Fruit fly (Drosophila melanogaster) whole organism, embryonic: Measurements from ENCODE around the gene GramD1B.

Experiments
- Aef1 ChIP-seq: fragments of 200-800 bp; sonication (Bioruptor generic); IDR thresholded peaks from 3 replicates; pipeline ENCODE4 v1.3.6; 2022; ENCODE audit warnings: missing biosample characterization, missing genetic modification characterization
- B-H2 ChIP-seq: fragments of 200-800 bp; sonication (Bioruptor generic); optimal IDR thresholded peaks from 2 replicates; lab custom pipeline; 2018; ENCODE audit warnings: missing biosample characterization, mild to moderate bottlenecking, missing genetic modification characterization
- BEAF-32 ChIP-seq: fragments of 200-800 bp; sonication (Bioruptor generic); optimal IDR thresholded peaks from 3 replicates; lab custom pipeline; 2017; ENCODE audit warnings: missing biosample characterization, missing genetic modification characterization, mild to moderate bottlenecking, moderate library complexity, missing genetic modification reagents
- CG10565 ChIP-seq: fragments of 200-800 bp; sonication (Bioruptor generic); optimal IDR thresholded peaks from 3 replicates; lab custom pipeline; 2016; ENCODE audit warnings: missing biosample characterization, mild to moderate bottlenecking, missing genetic modification characterization
- CG11456 ChIP-seq: fragments of 200-800 bp; sonication (Bioruptor generic); IDR thresholded peaks from 3 replicates; pipeline ENCODE4 v1.3.6; 2022; ENCODE audit warnings: missing biosample characterization, missing genetic modification characterization
- CG12155 ChIP-seq: fragments of 200-800 bp; sonication (Bioruptor generic); optimal IDR thresholded peaks from 3 replicates; lab custom pipeline; 2016; ENCODE audit warnings: missing biosample characterization, missing genetic modification characterization
- CG12236 ChIP-seq: fragments of 200-800 bp; sonication (Bioruptor generic); optimal IDR thresholded peaks from 2 replicates; lab custom pipeline; 2016; ENCODE audit warnings: missing biosample characterization, missing genetic modification characterization
- CG14014 ChIP-seq: fragments of 200-800 bp; sonication (Bioruptor generic); IDR thresholded peaks from 2 replicates; pipeline ENCODE4 v1.3.6; 2022; ENCODE audit warnings: missing biosample characterization, missing genetic modification characterization
- CG15269 ChIP-seq: fragments of 200-800 bp; sonication (Bioruptor generic); optimal IDR thresholded peaks from 2 replicates; lab custom pipeline; 2018; ENCODE audit warnings: missing biosample characterization, mild to moderate bottlenecking, missing genetic modification characterization, moderate library complexity
- CG15479 ChIP-seq: fragments of 200-800 bp; sonication (Bioruptor generic); optimal IDR thresholded peaks from 3 replicates; lab custom pipeline; 2019; ENCODE audit warnings: missing biosample characterization, mild to moderate bottlenecking, missing genetic modification characterization, moderate library complexity
- CG16863 ChIP-seq: fragments of 200-800 bp; sonication (Bioruptor generic); optimal IDR thresholded peaks from 3 replicates; lab custom pipeline; 2016; ENCODE audit warnings: missing biosample characterization, missing genetic modification characterization
- CG18619 ChIP-seq: fragments of 200-800 bp; sonication (Bioruptor generic); optimal IDR thresholded peaks from 3 replicates; lab custom pipeline; 2017; ENCODE audit warnings: missing biosample characterization, mild to moderate bottlenecking, missing genetic modification characterization
- CG2129 ChIP-seq: fragments of 200-800 bp; sonication (Bioruptor generic); IDR thresholded peaks from 2 replicates; pipeline ENCODE4 v1.3.6; 2022; ENCODE audit warnings: missing biosample characterization, missing genetic modification characterization; ENCODE audit not compliant: partially characterized antibody
- CG2202 ChIP-seq: fragments of 200-800 bp; sonication (Bioruptor generic); optimal IDR thresholded peaks from 2 replicates; lab custom pipeline; 2018; ENCODE audit warnings: missing biosample characterization, mild to moderate bottlenecking, missing genetic modification characterization
- CG31365 ChIP-seq: fragments of 200-800 bp; sonication (Bioruptor generic); optimal IDR thresholded peaks from 2 replicates; lab custom pipeline; 2018; ENCODE audit warnings: missing biosample characterization, mild to moderate bottlenecking, missing genetic modification characterization
- CG3281 ChIP-seq: fragments of 200-800 bp; sonication (Bioruptor generic); optimal IDR thresholded peaks from 3 replicates; lab custom pipeline; 2017; ENCODE audit warnings: missing biosample characterization, mild to moderate bottlenecking, missing genetic modification characterization
- CG33557 ChIP-seq: fragments of 200-800 bp; sonication (Bioruptor generic); optimal IDR thresholded peaks from 2 replicates; lab custom pipeline; 2019; ENCODE audit warnings: missing biosample characterization, mild to moderate bottlenecking, missing genetic modification characterization, moderate library complexity
- CG4617 ChIP-seq: fragments of 200-800 bp; sonication (Bioruptor generic); optimal IDR thresholded peaks from 3 replicates; lab custom pipeline; 2016; ENCODE audit warnings: missing biosample characterization, missing genetic modification characterization, borderline replicate concordance
- CG7271 ChIP-seq: fragments of 200-800 bp; sonication (Bioruptor generic); optimal IDR thresholded peaks from 2 replicates; lab custom pipeline; 2018; ENCODE audit warnings: missing biosample characterization, mild to moderate bottlenecking, missing genetic modification characterization, moderate library complexity
- CG7839 ChIP-seq: fragments of 200-800 bp; sonication (Bioruptor generic); optimal IDR thresholded peaks from 3 replicates; lab custom pipeline; 2018; ENCODE audit warnings: missing biosample characterization, mild to moderate bottlenecking, missing genetic modification characterization, moderate library complexity
- CHES-1-like ChIP-seq: fragments of 200-800 bp; sonication (Bioruptor generic); optimal IDR thresholded peaks from 2 replicates; lab custom pipeline; 2016; ENCODE audit warnings: missing biosample characterization, missing genetic modification characterization
- CTCF ChIP-seq: fragments of 200-800 bp; sonication (Bioruptor generic); optimal IDR thresholded peaks from 2 replicates; lab custom pipeline; 2017; ENCODE audit warnings: missing biosample characterization, mild to moderate bottlenecking, missing genetic modification characterization, moderate library complexity
- HLH54F ChIP-seq: fragments of 200-800 bp; sonication (Bioruptor generic); optimal IDR thresholded peaks from 3 replicates; lab custom pipeline; 2016; ENCODE audit warnings: missing biosample characterization, missing genetic modification characterization
- HLHmδ ChIP-seq: fragments of 200-800 bp; sonication (Bioruptor generic); optimal IDR thresholded peaks from 2 replicates; lab custom pipeline; 2018; ENCODE audit warnings: missing biosample characterization, mild to moderate bottlenecking, missing genetic modification characterization, moderate library complexity
- Hey ChIP-seq: fragments of 200-800 bp; sonication (Bioruptor generic); optimal IDR thresholded peaks from 3 replicates; lab custom pipeline; 2018; ENCODE audit warnings: missing biosample characterization, mild to moderate bottlenecking, missing genetic modification characterization
- Hr39 ChIP-seq: fragments of >200 bp; optimal IDR thresholded peaks from 2 replicates; lab custom pipeline; 2017
- Lim3 ChIP-seq: fragments of 200-800 bp; sonication (Bioruptor generic); IDR thresholded peaks from 2 replicates; pipeline ENCODE4 v1.3.6; 2022; ENCODE audit warnings: missing biosample characterization, missing genetic modification characterization
- MBD-R2 ChIP-seq: fragments of 200-800 bp; sonication (Bioruptor generic); IDR thresholded peaks from 2 replicates; pipeline ENCODE4 v1.3.6; 2022; ENCODE audit warnings: missing biosample characterization, missing genetic modification characterization
- Max ChIP-seq: fragments of 200-800 bp; sonication (Bioruptor generic); optimal IDR thresholded peaks from 2 replicates; lab custom pipeline; 2016; ENCODE audit warnings: missing biosample characterization, mild to moderate bottlenecking, missing genetic modification characterization
- Mes4 ChIP-seq: fragments of 200-800 bp; sonication (Bioruptor generic); optimal IDR thresholded peaks from 2 replicates; lab custom pipeline; 2016; ENCODE audit warnings: missing biosample characterization, missing genetic modification characterization
- Myb ChIP-seq: fragments of 200-800 bp; sonication (Bioruptor generic); optimal IDR thresholded peaks from 2 replicates; lab custom pipeline; 2016; ENCODE audit warnings: missing biosample characterization, missing genetic modification characterization
- Neu2 ChIP-seq: fragments of 200-800 bp; sonication (Bioruptor generic); optimal IDR thresholded peaks from 3 replicates; lab custom pipeline; 2016; ENCODE audit warnings: missing biosample characterization, missing genetic modification characterization, borderline replicate concordance
- PHDP ChIP-seq: fragments of 200-800 bp; sonication (Bioruptor generic); optimal IDR thresholded peaks from 3 replicates; lab custom pipeline; 2018; ENCODE audit warnings: missing biosample characterization, mild to moderate bottlenecking, missing genetic modification characterization, moderate library complexity
- az2 ChIP-seq: fragments of 200-800 bp; sonication (Bioruptor generic); optimal IDR thresholded peaks from 3 replicates; lab custom pipeline; 2016; ENCODE audit warnings: missing biosample characterization, missing genetic modification characterization
- chm ChIP-seq: fragments of 200-800 bp; sonication (Bioruptor generic); IDR thresholded peaks from 2 replicates; pipeline ENCODE4 v1.3.6; 2022; ENCODE audit warnings: missing biosample characterization, missing genetic modification characterization
- da ChIP-seq: fragments of 200-800 bp; sonication (Bioruptor generic); optimal IDR thresholded peaks from 2 replicates; lab custom pipeline; 2016; ENCODE audit warnings: missing biosample characterization, missing genetic modification characterization
- dmrt11E ChIP-seq: fragments of 200-800 bp; sonication (Bioruptor generic); optimal IDR thresholded peaks from 3 replicates; lab custom pipeline; 2018; ENCODE audit warnings: missing biosample characterization, mild to moderate bottlenecking, missing genetic modification characterization, moderate library complexity
- gsb ChIP-seq: fragments of 200-800 bp; sonication (Bioruptor generic); IDR thresholded peaks from 2 replicates; pipeline ENCODE4 v1.3.6; 2022; ENCODE audit warnings: missing biosample characterization, missing genetic modification characterization
- hb ChIP-seq: fragments of 200-800 bp; sonication (Bioruptor generic); IDR thresholded peaks from 3 replicates; pipeline ENCODE4 v1.3.6; 2022; ENCODE audit warnings: missing biosample characterization, missing genetic modification characterization; ENCODE audit not compliant: partially characterized antibody
- jumu ChIP-seq: fragments of 200-800 bp; sonication (Bioruptor generic); optimal IDR thresholded peaks from 3 replicates; lab custom pipeline; 2016; ENCODE audit warnings: missing biosample characterization, missing genetic modification characterization
- ken ChIP-seq: fragments of 200-800 bp; sonication (Bioruptor generic); IDR thresholded peaks from 3 replicates; pipeline ENCODE4 v1.3.6; 2022; ENCODE audit warnings: missing biosample characterization, missing genetic modification characterization
- mirr ChIP-seq: fragments of 200-800 bp; sonication (Bioruptor generic); optimal IDR thresholded peaks from 3 replicates; lab custom pipeline; 2018; ENCODE audit warnings: missing biosample characterization, mild to moderate bottlenecking, missing genetic modification characterization
- rib ChIP-seq: fragments of 200-800 bp; sonication (Bioruptor generic); IDR thresholded peaks from 2 replicates; pipeline ENCODE4 v1.3.6; 2022; ENCODE audit warnings: missing biosample characterization, missing genetic modification characterization
- schlank ChIP-seq: fragments of 200-800 bp; sonication (Bioruptor generic); optimal IDR thresholded peaks from 2 replicates; lab custom pipeline; 2018; ENCODE audit warnings: missing biosample characterization, mild to moderate bottlenecking, missing genetic modification characterization
- sens ChIP-seq: fragments of 200-800 bp; sonication (Bioruptor generic); peaks from one replicate; lab custom pipeline; 2016; ENCODE audit warnings: missing biosample characterization, missing genetic modification characterization
- shn ChIP-seq: fragments of 200-800 bp; sonication (Bioruptor generic); optimal IDR thresholded peaks from 3 replicates; lab custom pipeline; 2016; ENCODE audit warnings: missing biosample characterization, missing genetic modification characterization
- sisA ChIP-seq: fragments of 200-800 bp; sonication (Bioruptor generic); IDR thresholded peaks from 2 replicates; pipeline ENCODE4 v1.3.6; 2022; ENCODE audit warnings: missing biosample characterization, missing genetic modification characterization
- so ChIP-seq: fragments of 200-800 bp; sonication (Bioruptor generic); IDR thresholded peaks from 3 replicates; pipeline ENCODE4 v1.3.6; 2022; ENCODE audit warnings: missing biosample characterization, missing genetic modification characterization
- sr ChIP-seq: fragments of 200-800 bp; sonication (Bioruptor generic); IDR thresholded peaks from 3 replicates; pipeline ENCODE4 v1.3.6; 2022; ENCODE audit warnings: missing biosample characterization, missing genetic modification characterization
- stc ChIP-seq: fragments of 200-800 bp; sonication (Bioruptor generic); IDR thresholded peaks from 2 replicates; pipeline ENCODE4 v1.3.6; 2022; ENCODE audit warnings: missing biosample characterization, missing genetic modification characterization
- usp ChIP-seq: fragments of >200 bp; optimal IDR thresholded peaks from 2 replicates; lab custom pipeline; 2017; ENCODE audit warnings: missing biosample characterization, missing genetic modification characterization
- zen ChIP-seq: fragments of 200-800 bp; sonication (Bioruptor generic); optimal IDR thresholded peaks from 3 replicates; lab custom pipeline; 2018; ENCODE audit warnings: missing biosample characterization, mild to moderate bottlenecking, missing genetic modification characterization, moderate library complexity

The GramD1B gene

DNA sequence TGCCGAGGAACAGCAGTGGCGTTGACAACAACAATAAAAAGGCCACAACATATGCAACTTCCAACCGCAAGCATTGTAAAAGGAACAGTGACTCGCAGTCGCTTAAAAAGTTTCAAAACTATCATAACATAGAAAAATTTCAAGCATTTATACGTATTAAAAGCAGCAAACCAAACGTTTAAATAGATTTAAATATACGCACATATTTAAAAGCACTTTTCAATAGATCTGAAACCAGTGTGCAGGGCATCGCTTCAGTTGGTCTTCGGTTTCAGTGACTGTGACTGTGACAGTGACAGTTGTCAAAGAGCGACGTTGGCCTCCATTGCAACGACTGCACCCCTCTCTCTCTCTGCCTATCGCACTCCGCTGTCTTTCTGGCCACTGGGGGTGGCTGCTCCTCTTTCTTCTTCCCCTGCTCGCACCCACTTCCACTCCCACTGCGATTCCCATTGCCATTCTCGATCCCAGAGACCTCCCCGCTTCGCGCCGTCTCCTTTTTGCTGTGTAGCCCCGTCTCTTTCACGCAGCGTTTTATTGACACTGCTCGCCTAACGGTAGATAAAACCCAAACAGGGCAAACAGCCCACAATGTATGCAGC is 24.9 kb downstream of the GramD1B start (continued):
- TF ChIP-seq rib (GFP tag; lab: Robert Waterston, UW) = no peak
- TF ChIP-seq CG14014 = peak; percentile 73; the same call in 1 of the 2 replicates
- peak; percentile 78 for TF ChIP-seq Aef1
- TF ChIP-seq usp = no peak
- no peak for TF ChIP-seq CG12155 (GFP tag; lab: Kevin White, UChicago)
- peak; percentile 46 for TF ChIP-seq CTCF (GFP tag; lab: Kevin White, UChicago)
- no peak for TF ChIP-seq Hr39 (lab: Kevin White, UChicago)
- peak; percentile 48 for TF ChIP-seq zen (tag; lab: Kevin White, UChicago)
- TF ChIP-seq CG2202 = peak; percentile 57
- TF ChIP-seq CG7271 (tag; lab: Kevin White, UChicago) = peak; percentile 2
- TF ChIP-seq CHES-1-like (GFP tag; lab: Kevin White, UChicago) = peak; percentile 4
- peak; percentile 82 for TF ChIP-seq PHDP
- peak; percentile 75 for TF ChIP-seq CG11456 (GFP tag; lab: Robert Waterston, UW)
- no peak for TF ChIP-seq HLHmδ
- TF ChIP-seq Mes4 (GFP tag; lab: Kevin White, UChicago) = peak; percentile 61
- TF ChIP-seq Myb (GFP tag; lab: Kevin White, UChicago) = peak; percentile 37
- TF ChIP-seq sr = peak; percentile 75; the same call in 2 of the 3 replicates
- TF ChIP-seq stc (GFP tag; lab: Robert Waterston, UW) = peak; percentile 93
- peak; percentile 49; the same call in 1 of the 3 replicates for TF ChIP-seq so
- TF ChIP-seq CG33557 (GFP tag; lab: Kevin White, UChicago) = no peak
- peak; percentile 61 for TF ChIP-seq shn (GFP tag; lab: Kevin White, UChicago)
- peak; percentile 97 for TF ChIP-seq sens (GFP tag; lab: Kevin White, UChicago)
- TF ChIP-seq CG2129 (GFP tag; lab: Robert Waterston, UW) = no peak
- no peak for TF ChIP-seq Neu2 (GFP tag; lab: Kevin White, UChicago)
- TF ChIP-seq chm (GFP tag; lab: Robert Waterston, UW) = peak; percentile 87
- peak; percentile 77 for TF ChIP-seq CG15269
- TF ChIP-seq jumu = peak; percentile 53
- TF ChIP-seq mirr (GFP tag; lab: Kevin White, UChicago) = no peak
- peak; percentile 71 for TF ChIP-seq Lim3 (GFP tag; lab: Robert Waterston, UW)
- no peak for TF ChIP-seq B-H2 (GFP tag; lab: Kevin White, UChicago)
- TF ChIP-seq CG16863 (GFP tag; lab: Kevin White, UChicago) = peak; percentile 71
- peak; percentile 42 for TF ChIP-seq CG12236
- no peak for TF ChIP-seq da (GFP tag; lab: Kevin White, UChicago)
- no peak for TF ChIP-seq CG4617 (GFP tag; lab: Kevin White, UChicago)
- TF ChIP-seq MBD-R2 (GFP tag; lab: Robert Waterston, UW) = no peak
- TF ChIP-seq dmrt11E = peak; percentile 56
- TF ChIP-seq HLH54F (GFP tag; lab: Kevin White, UChicago) = peak; percentile 18
- TF ChIP-seq BEAF-32 (GFP tag; lab: Kevin White, UChicago) = no peak
- peak; percentile 93 for TF ChIP-seq sisA (GFP tag; lab: Robert Waterston, UW)
- TF ChIP-seq CG15479 (GFP tag; lab: Kevin White, UChicago) = no peak
- TF ChIP-seq CG31365 (tag; lab: Kevin White, UChicago) = peak; percentile 28
- TF ChIP-seq ken (GFP tag; lab: Robert Waterston, UW) = peak; percentile 92
- TF ChIP-seq CG7839 (tag; lab: Kevin White, UChicago) = peak; percentile 81
- no peak for TF ChIP-seq gsb
- TF ChIP-seq Max (GFP tag; lab: Kevin White, UChicago) = peak; percentile 1
- peak; percentile 20 for TF ChIP-seq CG3281
- peak; percentile 80 for TF ChIP-seq az2 (GFP tag; lab: Kevin White, UChicago)
- no peak for TF ChIP-seq schlank
- TF ChIP-seq Hey (tag; lab: Kevin White, UChicago) = no peak
- no peak for TF ChIP-seq CG10565 (GFP tag; lab: Kevin White, UChicago)
- peak; percentile 33 for TF ChIP-seq CG18619 (GFP tag; lab: Kevin White, UChicago)
- TF ChIP-seq hb (GFP tag; lab: Robert Waterston, UW) = peak; percentile 55; the same call in 2 of the 3 replicates
